Worm (Caenorhabditis elegans): ENCODE results near the gene cln-3.1.
"Not testable (repeated sequence)": the region's sequence is repeated elsewhere in the genome, so short reads cannot be mapped to it uniquely, and the experiment has no call there.

The cln-3.1 gene

ce11 chrV:11292682-11293081 is 27.2 kb upstream of the cln-3.1 start:
- TF ChIP-seq pqm-1 (tag; optimal IDR thresholded peaks at IDR 0.05) (no peak), nhr-11 (tag; optimal IDR thresholded peaks at IDR 0.05) (no peak), rnt-1 (tag; optimal IDR thresholded peaks at IDR 0.05) (no peak), ceh-22 (tag; optimal IDR thresholded peaks at IDR 0.05) (no peak), ref-2 (tag; optimal IDR thresholded peaks at IDR 0.05) (no peak), pat-9 (tag; optimal IDR thresholded peaks at IDR 0.05) (no peak), C38D4.7 (GFP tag; optimal IDR thresholded peaks at IDR 0.05) (no peak), syd-9 (tag; optimal IDR thresholded peaks at IDR 0.05) (no peak), ceh-31 (tag; optimal IDR thresholded peaks at IDR 0.05) (no peak), hlh-6 (tag; optimal IDR thresholded peaks at IDR 0.05) (no peak), elt-2 (tag; optimal IDR thresholded peaks at IDR 0.05) (no peak), nfya-1 (tag; optimal IDR thresholded peaks at IDR 0.05) (no peak), pax-1 (tag; optimal IDR thresholded peaks at IDR 0.05) (no peak), pha-4 (tag; optimal IDR thresholded peaks at IDR 0.05) (no peak), pag-3 (tag; optimal IDR thresholded peaks at IDR 0.05; ENCODE audit: borderline replicate concordance) (no peak), eyg-1 (tag; optimal IDR thresholded peaks at IDR 0.05) (no peak)

- TF ChIP-seq ceh-2 (tag; optimal IDR thresholded peaks at IDR 0.05) (no peak), K02D7.2 (tag; optimal IDR thresholded peaks at IDR 0.05) (no peak), rnt-1 (tag; optimal IDR thresholded peaks at IDR 0.05) (no peak), madf-2 (tag; optimal IDR thresholded peaks at IDR 0.05) (no peak), zip-5 (tag; optimal IDR thresholded peaks at IDR 0.05) (no peak)
These were observed 25.4 kb upstream of the cln-3.1 start, which contains the start of gene C03E10.1 for ce11 chrV:11290888-11291287. Gene C03E10.1 (plus strand): TSS chrV:11291188.

ce11 chrV:11286114-11286513 is 20.7 kb upstream of the cln-3.1 start, which contains the start of gene C03E10.3:
Gene C03E10.3 (plus strand): TSS chrV:11286414.
- not testable (repeated sequence) for TF ChIP-seq ceh-18 (tag; optimal IDR thresholded peaks at IDR 0.05); nhr-232 (tag; optimal IDR thresholded peaks at IDR 0.05); ceh-19 (GFP tag; optimal IDR thresholded peaks at IDR 0.05)

- TF ChIP-seq ceh-2 (tag; optimal IDR thresholded peaks at IDR 0.05) = no peak
- no peak for TF ChIP-seq ceh-24 (tag; optimal IDR thresholded peaks at IDR 0.05)
- no peak for TF ChIP-seq sdc-2 (tag; optimal IDR thresholded peaks at IDR 0.05)
- TF ChIP-seq K09A11.1 (tag; optimal IDR thresholded peaks at IDR 0.05; ENCODE audit: insufficient read depth) = no peak
These were observed 16.8 kb upstream of the cln-3.1 start, which contains the start of gene gly-20 for ce11 chrV:11282272-11282671. Gene gly-20 (plus strand): TSS chrV:11282572.

ce11 chrV:11281414-11282209 is 16.2 kb upstream of the cln-3.1 start:
- TF ChIP-seq elt-4 (tag; optimal IDR thresholded peaks at IDR 0.05) (no peak), nfya-1 (tag; optimal IDR thresholded peaks at IDR 0.05) (peak; percentile 28), elt-2 (tag; optimal IDR thresholded peaks at IDR 0.05) (no peak), che-1 (tag; optimal IDR thresholded peaks at IDR 0.05) (no peak), odd-2 (tag; optimal IDR thresholded peaks at IDR 0.05) (no peak), madf-2 (tag; optimal IDR thresholded peaks at IDR 0.05) (no peak), npax-4 (tag; optimal IDR thresholded peaks at IDR 0.05) (no peak), ceh-22 (tag; optimal IDR thresholded peaks at IDR 0.05) (no peak), sox-4 (tag; optimal IDR thresholded peaks at IDR 0.05) (no peak), unc-86 (tag; optimal IDR thresholded peaks at IDR 0.05) (no peak), tbx-7 (tag; optimal IDR thresholded peaks at IDR 0.05) (no peak), T23F11.4 (GFP tag; optimal IDR thresholded peaks at IDR 0.05) (no peak), ahr-1 (tag; optimal IDR thresholded peaks at IDR 0.05) (no peak), ceh-19 (GFP tag; optimal IDR thresholded peaks at IDR 0.05) (no peak), ceh-24 (tag; optimal IDR thresholded peaks at IDR 0.05) (no peak), lin-11 (tag; optimal IDR thresholded peaks at IDR 0.05) (no peak), pat-9 (tag; optimal IDR thresholded peaks at IDR 0.05) (no peak), ceh-9 (tag; optimal IDR thresholded peaks at IDR 0.05) (no peak), unc-42 (tag; optimal IDR thresholded peaks at IDR 0.05) (peak; percentile 37), eyg-1 (tag; optimal IDR thresholded peaks at IDR 0.05) (no peak), pha-4 (tag; optimal IDR thresholded peaks at IDR 0.05) (no peak), pqm-1 (tag; optimal IDR thresholded peaks at IDR 0.05) (no peak), unc-55 (GFP tag; optimal IDR thresholded peaks at IDR 0.05) (peak; percentile 67)
